Fruit fly (Drosophila melanogaster) Kc167 (cell line): ENCODE data around the gene Ugt36F1.

Experiments
- Myc ChIP-seq: fragments of >200 bp; optimal IDR thresholded peaks from 2 replicates; lab custom pipeline; 2017; ENCODE audit warnings: missing external identifiers
- psq ChIP-seq: fragments of >200 bp; optimal IDR thresholded peaks from 2 replicates; lab custom pipeline; 2017; ENCODE audit warnings: missing external identifiers

- TF ChIP-seq Myc = no peak
- TF ChIP-seq psq (lab: Kevin White, UChicago) = no peak
Measured at dm6 chr2L:18852249-18852648, 33.1 kb downstream of the Ugt36F1 start.
